Worm (Caenorhabditis elegans) whole organism, L4 larva: ENCODE data around the gene erh-2.

Experiments used
- F26F4.8 ChIP-seq: fragments of 200-800 bp; sonication (Bioruptor generic); conservative IDR thresholded peaks from 2 replicates; pipeline ENCODE4 v1.3.6; 2022; ENCODE audit warnings: missing genetic modification characterization, missing compliant biosample characterization
- F37D6.2 ChIP-seq: sonication (generic microtip); optimal IDR thresholded peaks from 2 replicates; lab custom pipeline; 2016; ENCODE audit warnings: mild to moderate bottlenecking, missing genetic modification characterization, missing compliant biosample characterization
- F44E2.7 ChIP-seq: fragments of 200-800 bp; sonication (Bioruptor generic); IDR thresholded peaks from 2 replicates; pipeline ENCODE4 v2.1.2; 2022; ENCODE audit warnings: missing genetic modification characterization, missing compliant biosample characterization
- T20F7.1 ChIP-seq: fragments of 200-800 bp; sonication (Bioruptor generic); optimal IDR thresholded peaks from 2 replicates; lab custom pipeline; 2018; ENCODE audit warnings: mild to moderate bottlenecking, missing genetic modification characterization, missing compliant biosample characterization
- aly-2 ChIP-seq: sonication (generic microtip); optimal IDR thresholded peaks from 2 replicates; lab custom pipeline; 2018; ENCODE audit warnings: missing biosample characterization, missing genetic modification characterization
- ama-1 ChIP-seq: fragments of 150-350 bp; optimal IDR thresholded peaks from 2 replicates; lab custom pipeline; 2014; ENCODE audit warnings: inconsistent platforms, mixed read lengths
- attf-4 ChIP-seq: sonication (generic microtip); optimal IDR thresholded peaks from 3 replicates; lab custom pipeline; 2017; ENCODE audit warnings: missing biosample characterization, missing genetic modification characterization
- ceh-28 ChIP-seq: fragments of 150-350 bp; optimal IDR thresholded peaks from 2 replicates; lab custom pipeline; 2014; ENCODE audit warnings: missing biosample characterization, missing genetic modification reagents, missing genetic modification characterization
- ceh-32 ChIP-seq: sonication (generic microtip); optimal IDR thresholded peaks from 2 replicates; lab custom pipeline; 2016; ENCODE audit warnings: mild to moderate bottlenecking, missing genetic modification characterization, missing compliant biosample characterization; ENCODE audit not compliant: poor library complexity
- ceh-44 ChIP-seq: fragments of 200-800 bp; sonication (Bioruptor generic); IDR thresholded peaks from 2 replicates; pipeline ENCODE4 v1.3.6; 2022; ENCODE audit warnings: missing genetic modification reagents, missing genetic modification characterization, missing compliant biosample characterization
- ces-1 ChIP-seq: fragments of 150-350 bp; sonication (generic microtip); optimal IDR thresholded peaks from 4 replicates; lab custom pipeline; 2014; ENCODE audit warnings: missing biosample characterization, missing genetic modification reagents, missing genetic modification characterization
- cey-2 ChIP-seq: sonication (generic microtip); optimal IDR thresholded peaks from 3 replicates; lab custom pipeline; 2017; ENCODE audit warnings: missing genetic modification characterization, mild to moderate bottlenecking, missing compliant biosample characterization, antibody characterized with exemption, borderline replicate concordance; ENCODE audit not compliant: insufficient read depth
- daf-12 ChIP-seq: fragments of 150-350 bp; optimal IDR thresholded peaks from 2 replicates; lab custom pipeline; 2014; ENCODE audit warnings: missing biosample characterization, missing genetic modification reagents, missing genetic modification characterization
- daf-19 ChIP-seq: fragments of 200-800 bp; sonication (Bioruptor generic); conservative IDR thresholded peaks from 2 replicates; pipeline ENCODE4 v1.3.6; 2022; ENCODE audit warnings: missing genetic modification characterization, missing compliant biosample characterization
- daf-8 ChIP-seq: fragments of 200-800 bp; sonication (Bioruptor generic); IDR thresholded peaks from 2 replicates; pipeline ENCODE4 v1.3.6; 2022; ENCODE audit warnings: missing genetic modification characterization, missing compliant biosample characterization
- dmd-6 ChIP-seq: fragments of 200-800 bp; sonication (Bioruptor generic); IDR thresholded peaks from 2 replicates; pipeline ENCODE4 v1.3.6; 2022; ENCODE audit warnings: missing genetic modification reagents, missing genetic modification characterization, missing compliant biosample characterization
- dmd-9 ChIP-seq: fragments of 200-800 bp; sonication (Bioruptor generic); IDR thresholded peaks from 2 replicates; pipeline ENCODE4 v1.3.6; 2022; ENCODE audit warnings: missing genetic modification reagents, missing genetic modification characterization, missing compliant biosample characterization
- dpl-1 ChIP-seq: fragments of 150-350 bp; optimal IDR thresholded peaks from 2 replicates; lab custom pipeline; 2014; ENCODE audit warnings: missing biosample characterization, missing genetic modification reagents, missing genetic modification characterization
- dve-1 ChIP-seq: sonication (generic microtip); optimal IDR thresholded peaks from 2 replicates; lab custom pipeline; 2017; ENCODE audit warnings: antibody characterized with exemption, mild to moderate bottlenecking, missing genetic modification characterization, missing compliant biosample characterization; ENCODE audit not compliant: insufficient read depth
- egl-43 ChIP-seq: fragments of 200-800 bp; sonication (Bioruptor generic); IDR thresholded peaks from 2 replicates; pipeline ENCODE4 v1.3.6; 2022; ENCODE audit warnings: missing genetic modification reagents, missing genetic modification characterization, missing compliant biosample characterization
- hlh-11 ChIP-seq: fragments of 200-800 bp; sonication (Bioruptor generic); optimal IDR thresholded peaks from 2 replicates; lab custom pipeline; 2018; ENCODE audit warnings: mild to moderate bottlenecking, missing genetic modification characterization, missing compliant biosample characterization
- hlh-30 ChIP-seq: sonication (generic microtip); optimal IDR thresholded peaks from 2 replicates; lab custom pipeline; 2017; ENCODE audit warnings: antibody characterized with exemption, mild to moderate bottlenecking, missing genetic modification characterization, missing compliant biosample characterization; ENCODE audit not compliant: insufficient read depth
- hmg-1.1 ChIP-seq: fragments of 200-800 bp; sonication (Bioruptor generic); IDR thresholded peaks from 2 replicates; pipeline ENCODE4 v1.3.6; 2022; ENCODE audit warnings: missing genetic modification reagents, missing genetic modification characterization, missing compliant biosample characterization
- jun-1 ChIP-seq: fragments of 150-350 bp; optimal IDR thresholded peaks from 2 replicates; lab custom pipeline; 2014; ENCODE audit warnings: missing biosample characterization, missing genetic modification reagents, missing genetic modification characterization
- lin-38 ChIP-seq: fragments of 200-800 bp; sonication (Bioruptor generic); IDR thresholded peaks from 2 replicates; pipeline ENCODE4 v1.3.6; 2022; ENCODE audit warnings: missing genetic modification reagents, missing genetic modification characterization, missing compliant biosample characterization
- lsy-2 ChIP-seq, 2 experiments: fragments of 150-350 bp in 1 of 2; sonication (generic microtip) in 1 of 2; optimal IDR thresholded peaks; 2 replicates each; lab custom pipeline; 2014 to 2017; ENCODE audit warnings: missing biosample characterization in 2 of 2, missing genetic modification characterization in 2 of 2
- mdl-1 ChIP-seq, 2 experiments: fragments of 150-350 bp in 1 of 2; sonication (generic microtip) in 1 of 2; optimal IDR thresholded peaks; 2 replicates each; lab custom pipeline; 2014 to 2017; ENCODE audit warnings: missing biosample characterization in 2 of 2, missing genetic modification characterization in 2 of 2
- mes-2 ChIP-seq: sonication (generic microtip); optimal IDR thresholded peaks from 2 replicates; lab custom pipeline; 2016; ENCODE audit warnings: missing genotype, mild to moderate bottlenecking, missing genetic modification characterization, missing compliant biosample characterization; ENCODE audit not compliant: poor library complexity, severe bottlenecking
- nhr-10 ChIP-seq: fragments of 150-350 bp; optimal IDR thresholded peaks from 2 replicates; lab custom pipeline; 2014; ENCODE audit warnings: missing biosample characterization, missing genetic modification characterization
- nhr-25 ChIP-seq: sonication (generic microtip); optimal IDR thresholded peaks from 2 replicates; lab custom pipeline; 2017; ENCODE audit warnings: missing genetic modification characterization, mild to moderate bottlenecking, missing compliant biosample characterization, antibody characterized with exemption, moderate library complexity, borderline replicate concordance; ENCODE audit not compliant: insufficient read depth
- nhr-48 ChIP-seq: sonication (generic microtip); optimal IDR thresholded peaks from 2 replicates; lab custom pipeline; 2016; ENCODE audit warnings: mild to moderate bottlenecking, missing genetic modification characterization, missing compliant biosample characterization
- nhr-6 ChIP-seq: fragments of 150-350 bp; optimal IDR thresholded peaks from 2 replicates; lab custom pipeline; 2014; ENCODE audit warnings: missing biosample characterization, missing genetic modification characterization
- nhr-76 ChIP-seq: fragments of 150-350 bp; optimal IDR thresholded peaks from 2 replicates; lab custom pipeline; 2014; ENCODE audit warnings: missing biosample characterization, missing genetic modification characterization
- pha-4 ChIP-seq, 2 experiments: fragments of 150-350 bp in 1 of 2; fragments of 200-800 bp in 1 of 2; sonication (Bioruptor generic) in 1 of 2; IDR thresholded peaks in 1 of 2; optimal IDR thresholded peaks in 1 of 2; 2 replicates each; pipeline versions ENCODE4 v1.3.6 to Lab custom; 2014 to 2022; ENCODE audit warnings: missing genetic modification characterization in 2 of 2, missing genetic modification reagents in 2 of 2, missing biosample characterization in 1 of 2, missing compliant biosample characterization in 1 of 2
- php-3 ChIP-seq: fragments of 200-800 bp; sonication (Bioruptor generic); IDR thresholded peaks from 2 replicates; pipeline ENCODE4 v1.3.6; 2022; ENCODE audit warnings: missing genetic modification reagents, missing genetic modification characterization, missing compliant biosample characterization
- rbr-2 ChIP-seq: sonication (generic microtip); optimal IDR thresholded peaks from 2 replicates; lab custom pipeline; 2016; ENCODE audit warnings: missing genotype, missing genetic modification characterization, missing compliant biosample characterization
- saeg-2 ChIP-seq: fragments of 200-800 bp; sonication (Bioruptor generic); IDR thresholded peaks from 2 replicates; pipeline ENCODE4 v1.3.6; 2022; ENCODE audit warnings: missing genetic modification reagents, missing genetic modification characterization, missing compliant biosample characterization
- sdz-12 ChIP-seq: fragments of 200-800 bp; sonication (Bioruptor generic); optimal IDR thresholded peaks from 2 replicates; lab custom pipeline; 2018; ENCODE audit warnings: mild to moderate bottlenecking, missing genetic modification characterization, missing compliant biosample characterization
- snpc-4 ChIP-seq: fragments of 150-350 bp; optimal IDR thresholded peaks from 2 replicates; lab custom pipeline; 2014; ENCODE audit warnings: missing biosample characterization, missing genetic modification characterization
- spr-1 ChIP-seq: sonication (generic microtip); optimal IDR thresholded peaks from 2 replicates; lab custom pipeline; 2016; ENCODE audit warnings: mild to moderate bottlenecking, missing genetic modification characterization, missing compliant biosample characterization
- tra-1 ChIP-seq: fragments of 200-800 bp; sonication (Bioruptor generic); IDR thresholded peaks from 2 replicates; pipeline ENCODE4 v1.3.6; 2022; ENCODE audit warnings: missing genetic modification reagents, missing genetic modification characterization, missing compliant biosample characterization
- unc-130 ChIP-seq: sonication (generic microtip); optimal IDR thresholded peaks from 2 replicates; lab custom pipeline; 2016; ENCODE audit warnings: missing genetic modification reagents, missing genetic modification characterization, missing compliant biosample characterization
- unc-62 ChIP-seq, 3 experiments: fragments of 150-350 bp in 1 of 3; sonication (generic microtip); optimal IDR thresholded peaks in 2 of 3; peaks in 1 of 3; 1 replicate in 1 of 3; 2 replicates in 2 of 3; lab custom pipeline; 2014 to 2017; ENCODE audit warnings: missing biosample characterization in 3 of 3, missing genetic modification characterization in 3 of 3, missing genetic modification reagents in 3 of 3, missing genotype in 1 of 3
- vab-7 ChIP-seq: fragments of 200-800 bp; sonication (Bioruptor generic); IDR thresholded peaks from 2 replicates; pipeline ENCODE4 v1.3.6; 2022; ENCODE audit warnings: missing genetic modification reagents, missing genetic modification characterization, missing compliant biosample characterization
- zag-1 ChIP-seq: fragments of 150-350 bp; optimal IDR thresholded peaks from 2 replicates; lab custom pipeline; 2014; ENCODE audit warnings: missing biosample characterization, missing genetic modification characterization

erh-2 gene

DNA sequence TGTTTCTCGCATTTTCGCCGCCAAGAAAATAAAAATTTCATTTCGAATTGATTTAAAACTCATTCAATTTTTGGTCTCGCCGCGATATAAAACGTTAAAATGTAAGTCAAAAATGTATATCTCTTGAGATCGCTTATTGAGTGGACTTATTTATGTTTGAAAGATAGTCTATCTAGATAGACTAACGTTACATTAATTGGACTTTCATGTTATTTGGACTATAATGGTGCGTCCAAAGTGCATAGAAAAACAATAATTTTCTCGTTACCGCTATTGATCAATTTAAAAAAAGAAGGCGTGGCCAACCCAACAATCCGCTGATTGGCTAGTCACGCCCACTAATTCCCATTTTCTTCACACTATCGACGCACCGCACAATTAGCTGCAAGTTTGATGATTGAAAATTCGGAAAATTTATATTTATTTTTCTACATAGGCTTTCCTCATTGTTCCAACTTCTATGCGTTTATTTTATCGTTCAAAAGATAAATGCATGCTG is 8.9 kb upstream of the erh-2 start, which contains the start of gene F35G12.5:
Gene F35G12.5, plus strand, starts transcription at position 51 of the 499 bp plus-strand sequence.
- TF ChIP-seq zag-1 (tag; lab: Kevin White, UChicago) (no peak), T20F7.1 (no peak), ama-1 (no peak), mes-2 (no peak), saeg-2 (GFP tag; lab: Robert Waterston, UW) (no peak), ceh-32 (no peak), ceh-28 (tag; lab: Kevin White, UChicago) (no peak), dve-1 (tag; lab: Kevin White, UChicago) (no peak), F26F4.8 (GFP tag; lab: Robert Waterston, UW) (no peak), php-3 (GFP tag; lab: Robert Waterston, UW) (no peak), snpc-4 (no peak), dmd-9 (GFP tag; lab: Robert Waterston, UW) (no peak)
- TF ChIP-seq, all 104 proteins: peak for 0

DNA sequence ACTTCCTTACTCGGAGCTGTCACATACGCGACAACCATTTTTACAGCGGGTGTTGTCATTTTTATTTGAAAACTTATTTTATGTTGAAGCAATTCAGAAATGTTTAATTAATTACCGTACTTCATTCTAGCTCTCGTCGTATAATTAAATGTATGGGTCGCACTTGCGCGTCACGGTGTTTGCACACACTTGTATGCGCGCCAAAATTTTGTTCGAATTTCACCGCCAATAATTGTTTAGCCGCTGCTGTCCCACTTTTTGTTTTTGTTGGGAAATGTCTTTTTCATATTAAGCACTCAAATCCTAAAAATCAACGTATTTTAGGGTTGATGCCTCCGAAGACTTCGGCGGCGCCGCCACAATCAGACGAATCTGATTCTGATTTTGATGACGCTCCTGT is 5.9 kb upstream of the erh-2 start, which contains the start of the genes F35G12.7 and smc-4:
Gene F35G12.7, minus strand, starts transcription at position 154 of the 400 bp plus-strand sequence.
Gene smc-4, plus strand, starts transcription at position 325 of the 400 bp plus-strand sequence.
- TF ChIP-seq sdz-12 (no peak), F44E2.7 (no peak), daf-8 (GFP tag; lab: Robert Waterston, UW) (no peak), jun-1 (tag; lab: Kevin White, UChicago) (no peak), hmg-1.1 (GFP tag; lab: Robert Waterston, UW) (peak; percentile 34; the same call in 1 of the 2 replicates), unc-130 (GFP tag; lab: Kevin White, UChicago) (peak; percentile 56), ces-1 (GFP tag; lab: Kevin White, UChicago) (no peak), hlh-11 (tag; lab: Kevin White, UChicago) (peak; percentile 34), lsy-2 (tag; optimal IDR thresholded peaks at IDR 0.05; lab: Kevin White, UChicago) (peak; percentile 60 to 93), aly-2 (tag; lab: Kevin White, UChicago) (no peak), nhr-10 (tag; lab: Kevin White, UChicago) (no peak), dpl-1 (GFP tag; lab: Kevin White, UChicago) (peak; percentile 85), tra-1 (GFP tag; lab: Robert Waterston, UW) (no peak), lin-38 (GFP tag; lab: Robert Waterston, UW) (peak; percentile 66), F37D6.2 (tag; lab: Kevin White, UChicago) (no peak), rbr-2 (tag; lab: Kevin White, UChicago) (peak; percentile 26), dmd-6 (GFP tag; lab: Robert Waterston, UW) (peak; percentile 47; the same call in 1 of the 2 replicates), nhr-76 (no peak), ceh-44 (GFP tag; lab: Robert Waterston, UW) (0 out of 2 replicates have a peak, but pooled peaks have one; percentile 30), unc-62 (GFP tag; optimal IDR thresholded peaks at IDR 0.05 in 1 of 2; lab: Kevin White, UChicago) (peak in 1 of 2 experiments; percentile 86), unc-62 (tag; optimal IDR thresholded peaks at IDR 0.05; lab: Kevin White, UChicago) (no peak), mes-2 (peak; percentile 78), daf-19 (GFP tag; lab: Robert Waterston, UW) (peak; percentile 58; the same call in 1 of the 2 replicates), nhr-6 (tag; lab: Kevin White, UChicago) (peak; percentile 19)

DNA sequence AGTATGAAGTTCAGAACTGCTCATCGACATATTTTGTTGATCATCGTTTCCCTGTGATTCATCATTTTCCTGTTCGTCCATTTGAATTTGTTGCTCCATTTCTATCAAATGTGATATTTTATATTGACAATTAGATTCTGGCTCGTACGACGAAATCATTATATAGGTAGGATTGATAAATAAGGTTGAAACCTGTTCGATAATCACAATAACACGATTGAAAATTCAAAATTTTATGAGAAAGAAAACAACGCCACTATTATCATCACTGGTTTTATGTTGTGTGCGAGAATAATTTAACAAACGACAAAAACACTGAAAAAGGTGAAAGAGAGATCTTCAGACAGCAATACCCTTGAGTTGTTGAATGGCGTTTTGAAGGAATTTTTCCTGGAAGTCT is 1.3 kb downstream of the erh-2 start, which contains the start of gene apc-11:
Gene apc-11, minus strand, starts transcription at position 101 of the 400 bp plus-strand sequence.
- no peak for TF ChIP-seq cey-2 (tag; lab: Kevin White, UChicago)
- no peak for TF ChIP-seq F37D6.2 (tag; lab: Kevin White, UChicago)
- TF ChIP-seq nhr-6 (tag; lab: Kevin White, UChicago), result no peak
- TF ChIP-seq daf-12, result no peak
- TF ChIP-seq spr-1 (tag; lab: Kevin White, UChicago), result no peak
- TF ChIP-seq vab-7, result no peak
- no peak for TF ChIP-seq egl-43 (GFP tag; lab: Robert Waterston, UW)
- TF ChIP-seq mdl-1 (tag; optimal IDR thresholded peaks at IDR 0.05; lab: Kevin White, UChicago), result no peak
- no peak for TF ChIP-seq nhr-25 (tag; lab: Kevin White, UChicago)
- TF ChIP-seq unc-62 (GFP tag; optimal IDR thresholded peaks at IDR 0.05 in 1 of 2; lab: Kevin White, UChicago), result no peak
- TF ChIP-seq unc-62 (tag; optimal IDR thresholded peaks at IDR 0.05; lab: Kevin White, UChicago), result no peak
- TF ChIP-seq nhr-48 (tag; lab: Kevin White, UChicago), result no peak
- no peak for TF ChIP-seq hlh-30 (tag; lab: Kevin White, UChicago)
- TF ChIP-seq pha-4 (GFP tag; IDR thresholded peaks at IDR 0.05; lab: Robert Waterston, UW), result no peak
- no peak for TF ChIP-seq pha-4 (tag; optimal IDR thresholded peaks at IDR 0.05; lab: Kevin White, UChicago)
- TF ChIP-seq ces-1 (GFP tag; lab: Kevin White, UChicago), result no peak
- TF ChIP-seq attf-4 (tag; lab: Kevin White, UChicago), result no peak
- no peak for TF ChIP-seq nhr-10 (tag; lab: Kevin White, UChicago)
